Worm (Caenorhabditis elegans): ENCODE measurements around the gene tag-241.

Gene tag-241

ce11 chrX:11869260-11869659 is 45.5 kb downstream of the tag-241 start, which contains the start of gene dot-1.2:
TSS of gene dot-1.2 (minus strand) at chrX:11869360.
- TF ChIP-seq zip-8 (tag; optimal IDR thresholded peaks at IDR 0.05) (no peak), flh-1 (GFP tag; optimal IDR thresholded peaks at IDR 0.05) (no peak), lin-32 (GFP tag; optimal IDR thresholded peaks at IDR 0.05) (no peak), ceh-83 (GFP tag; optimal IDR thresholded peaks at IDR 0.05) (no peak), nhr-76 (tag; optimal IDR thresholded peaks at IDR 0.05) (no peak), nhr-237 (tag; optimal IDR thresholded peaks at IDR 0.05) (no peak), unc-62 (GFP tag; optimal IDR thresholded peaks at IDR 0.05) (no peak)

ce11 chrX:11870393-11870792 is 46.6 kb downstream of the tag-241 start:
- TF ChIP-seq hlh-1 (tag; optimal IDR thresholded peaks at IDR 0.05), result no peak
- no peak for TF ChIP-seq snpc-4 (tag; optimal IDR thresholded peaks at IDR 0.05)
- TF ChIP-seq ham-2 (GFP tag; optimal IDR thresholded peaks at IDR 0.05), result no peak
- no peak for TF ChIP-seq ceh-43 (GFP tag; optimal IDR thresholded peaks at IDR 0.05)
- TF ChIP-seq nhr-2 (tag; optimal IDR thresholded peaks at IDR 0.05), result no peak
- no peak for TF ChIP-seq cnd-1 (tag; optimal IDR thresholded peaks at IDR 0.05)
- TF ChIP-seq ceh-83 (GFP tag; optimal IDR thresholded peaks at IDR 0.05), result no peak
- no peak for TF ChIP-seq drap-1 (GFP tag; optimal IDR thresholded peaks at IDR 0.05)

ce11 chrX:11872210-11872609 is 48.4 kb downstream of the tag-241 start:
- peak; percentile 4 for TF ChIP-seq ceh-83 (GFP tag; optimal IDR thresholded peaks at IDR 0.05)
- TF ChIP-seq ceh-43 (GFP tag; optimal IDR thresholded peaks at IDR 0.05), result no peak

ce11 chrX:11875260-11875659 is 51.5 kb downstream of the tag-241 start, which contains the start of gene Y62H9A.1:
TSS of gene Y62H9A.1 (plus strand) at chrX:11875541.
- TF ChIP-seq mls-2 (tag; optimal IDR thresholded peaks at IDR 0.05) (no peak), ham-2 (GFP tag; optimal IDR thresholded peaks at IDR 0.05) (no peak), ceh-83 (GFP tag; optimal IDR thresholded peaks at IDR 0.05) (no peak), drap-1 (GFP tag; optimal IDR thresholded peaks at IDR 0.05) (no peak), sptf-1 (tag; optimal IDR thresholded peaks at IDR 0.05) (no peak), pha-4 (tag; optimal IDR thresholded peaks at IDR 0.05) (no peak), cnd-1 (tag; optimal IDR thresholded peaks at IDR 0.05) (no peak), nhr-2 (tag; optimal IDR thresholded peaks at IDR 0.05) (no peak)

DNA sequence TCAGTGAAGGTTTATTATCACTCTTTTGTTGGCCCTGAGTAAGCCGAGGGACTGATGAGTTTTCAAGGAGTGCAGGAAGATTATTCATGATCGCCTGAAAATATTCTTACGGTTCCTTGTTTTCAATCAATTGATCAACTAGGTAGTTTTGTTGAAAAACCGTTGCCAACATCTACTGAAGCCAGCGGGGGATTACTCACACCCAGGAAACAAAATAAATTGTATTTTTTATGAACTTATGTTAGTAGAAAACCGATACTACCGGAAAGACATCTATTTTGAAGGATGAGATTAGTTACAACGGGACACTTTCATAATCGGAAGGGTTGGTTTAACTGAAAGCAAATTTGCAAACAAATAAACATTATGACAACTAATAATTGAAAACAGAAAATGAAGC is 54.3 kb downstream of the tag-241 start, which contains the start of gene Y62H9A.2:
Gene Y62H9A.2, minus strand, starts transcription at position 101 of the 400 bp plus-strand sequence.
- no peak for TF ChIP-seq nhr-12 (tag; optimal IDR thresholded peaks at IDR 0.05)
- no peak for TF ChIP-seq zip-8 (tag; optimal IDR thresholded peaks at IDR 0.05)
- no peak for TF ChIP-seq mls-2 (tag; optimal IDR thresholded peaks at IDR 0.05)
- TF ChIP-seq drap-1 (GFP tag; optimal IDR thresholded peaks at IDR 0.05), result no peak

DNA sequence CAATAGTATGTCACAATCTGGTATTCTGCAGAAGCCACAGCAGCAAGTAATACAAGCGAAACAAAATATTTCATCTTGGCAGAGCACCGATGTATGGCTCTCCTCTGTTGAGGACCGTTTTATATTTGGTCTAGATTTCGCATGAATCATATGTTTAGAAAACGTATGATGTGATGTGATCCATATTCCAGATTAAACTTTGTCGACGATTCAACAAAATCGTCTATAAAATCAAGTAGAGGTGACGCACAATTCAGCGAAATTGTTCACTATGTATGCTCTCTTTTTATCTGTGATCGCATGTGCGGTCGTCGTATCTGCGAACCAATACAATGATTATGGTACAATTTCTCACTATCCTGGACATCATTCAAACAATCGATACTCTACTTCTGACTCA is 56.1 kb downstream of the tag-241 start, which contains the start of the genes Y62H9A.3 and Y62H9A.4:
Gene Y62H9A.3, minus strand, starts transcription at position 101 of the 400 bp plus-strand sequence.
Gene Y62H9A.4, plus strand, starts transcription at position 256 of the 400 bp plus-strand sequence.
- TF ChIP-seq tbx-8 (GFP tag; optimal IDR thresholded peaks at IDR 0.05) (no peak), mep-1 (tag; optimal IDR thresholded peaks at IDR 0.05) (no peak), ceh-83 (GFP tag; optimal IDR thresholded peaks at IDR 0.05) (no peak), ces-1 (GFP tag; optimal IDR thresholded peaks at IDR 0.05) (no peak), ceh-39 (tag; optimal IDR thresholded peaks at IDR 0.05) (no peak), nhr-2 (tag; optimal IDR thresholded peaks at IDR 0.05) (no peak), flh-1 (GFP tag; optimal IDR thresholded peaks at IDR 0.05) (no peak), ham-2 (GFP tag; optimal IDR thresholded peaks at IDR 0.05) (no peak), nhr-76 (tag; optimal IDR thresholded peaks at IDR 0.05) (no peak), sem-2 (GFP tag; optimal IDR thresholded peaks at IDR 0.05) (no peak), pha-4 (tag; optimal IDR thresholded peaks at IDR 0.05) (no peak), elt-1 (tag; optimal IDR thresholded peaks at IDR 0.05; ENCODE audit: borderline replicate concordance, insufficient read depth) (no peak)

ce11 chrX:11882800-11883199 is 59.0 kb downstream of the tag-241 start, which contains the start of the genes Y62H9A.5 and ule-5:
TSS of gene Y62H9A.5 (minus strand) at chrX:11882900.
TSS of gene ule-5 (plus strand) at chrX:11883127.
- TF ChIP-seq nhr-2 (tag; optimal IDR thresholded peaks at IDR 0.05), result no peak
- TF ChIP-seq lin-13 (tag; optimal IDR thresholded peaks at IDR 0.05), result no peak

Data from whole organism, mixed stage, embryonic.